Worm (Caenorhabditis elegans) whole organism, early embryonic: ENCODE measurements around the gene pzf-1.

ENCODE experiments used
- B0310.2 ChIP-seq: sonication (generic microtip); optimal IDR thresholded peaks from 2 replicates; lab custom pipeline; 2016; ENCODE audit warnings: mild to moderate bottlenecking, missing genetic modification characterization, missing compliant biosample characterization
- F13C5.2 ChIP-seq: sonication (generic microtip); optimal IDR thresholded peaks from 2 replicates; lab custom pipeline; 2017; ENCODE audit warnings: mild to moderate bottlenecking, missing genetic modification characterization, inconsistent platforms, missing compliant biosample characterization
- aly-1 ChIP-seq: sonication (generic microtip); optimal IDR thresholded peaks from 2 replicates; lab custom pipeline; 2016; ENCODE audit warnings: missing genetic modification characterization, missing compliant biosample characterization
- ama-1 ChIP-seq: fragments of 150-350 bp; optimal IDR thresholded peaks from 2 replicates; lab custom pipeline; 2014
- ceh-13 ChIP-seq: fragments of 200-800 bp; sonication (Bioruptor generic); optimal IDR thresholded peaks from 2 replicates; lab custom pipeline; 2018; ENCODE audit warnings: mild to moderate bottlenecking, missing genetic modification characterization, missing compliant biosample characterization
- ceh-36 ChIP-seq: sonication (generic microtip); optimal IDR thresholded peaks from 2 replicates; lab custom pipeline; 2016; ENCODE audit warnings: missing genetic modification characterization, inconsistent platforms, missing compliant biosample characterization
- ets-7 ChIP-seq: sonication (generic microtip); optimal IDR thresholded peaks from 2 replicates; lab custom pipeline; 2016; ENCODE audit warnings: missing genotype, missing genetic modification characterization, missing compliant biosample characterization
- flt-1 ChIP-seq: fragments of 200-800 bp; sonication (Bioruptor generic); IDR thresholded peaks from 2 replicates; pipeline ENCODE4 v1.3.6; 2022; ENCODE audit warnings: missing genetic modification characterization, missing compliant biosample characterization
- hmbx-1 ChIP-seq: sonication (generic microtip); optimal IDR thresholded peaks from 2 replicates; lab custom pipeline; 2016; ENCODE audit warnings: mild to moderate bottlenecking, missing genetic modification characterization, missing compliant biosample characterization
- hmg-4 ChIP-seq: fragments of 200-800 bp; sonication (Bioruptor generic); optimal IDR thresholded peaks from 2 replicates; lab custom pipeline; 2018; ENCODE audit warnings: mild to moderate bottlenecking, missing genetic modification characterization, missing compliant biosample characterization
- hnd-1 ChIP-seq: sonication (generic microtip); optimal IDR thresholded peaks from 2 replicates; lab custom pipeline; 2016; ENCODE audit warnings: missing genetic modification characterization, missing compliant biosample characterization
- pes-1 ChIP-seq: fragments of 200-800 bp; sonication (Bioruptor generic); IDR thresholded peaks from 2 replicates; pipeline ENCODE4 v1.3.6; 2022; ENCODE audit warnings: missing genetic modification reagents, missing genetic modification characterization, missing compliant biosample characterization
- scrt-1 ChIP-seq: fragments of 200-800 bp; sonication (Bioruptor generic); IDR thresholded peaks from 2 replicates; pipeline ENCODE4 v1.3.6; 2022; ENCODE audit warnings: missing genetic modification characterization, missing compliant biosample characterization
- sea-1 ChIP-seq: fragments of 200-800 bp; sonication (Bioruptor generic); conservative IDR thresholded peaks from 2 replicates; pipeline ENCODE4 v1.3.6; 2022; ENCODE audit warnings: missing genetic modification characterization, missing compliant biosample characterization
- tbx-11 ChIP-seq: fragments of 200-800 bp; sonication (Bioruptor generic); IDR thresholded peaks from 2 replicates; pipeline ENCODE4 v1.3.6; 2022; ENCODE audit warnings: missing genetic modification characterization, missing compliant biosample characterization
- tbx-37 ChIP-seq: fragments of 200-800 bp; sonication (Bioruptor generic); conservative IDR thresholded peaks from 2 replicates; pipeline ENCODE4 v1.3.6; 2022; ENCODE audit warnings: missing genetic modification reagents, missing genetic modification characterization, missing compliant biosample characterization
- tra-4 ChIP-seq: sonication (generic microtip); optimal IDR thresholded peaks from 2 replicates; lab custom pipeline; 2017; ENCODE audit warnings: missing genetic modification characterization, missing compliant biosample characterization

The pzf-1 gene

ce11 chrV:15928325-15928724 is at the start of gene pzf-1:
Gene pzf-1, minus strand, starts transcription at chrV:15928425.
- TF ChIP-seq B0310.2 (tag; lab: Kevin White, UChicago) (no peak), hmg-4 (GFP tag; lab: Kevin White, UChicago) (no peak), F13C5.2 (tag; lab: Kevin White, UChicago) (no peak), ama-1 (lab: Kevin White, UChicago) (no peak), sea-1 (GFP tag; lab: Robert Waterston, UW) (no peak), tbx-37 (GFP tag; lab: Robert Waterston, UW) (no peak), flt-1 (GFP tag; lab: Robert Waterston, UW) (no peak), ceh-36 (tag; lab: Kevin White, UChicago) (no peak), hmbx-1 (tag; lab: Kevin White, UChicago) (no peak), hnd-1 (no peak), ets-7 (tag; lab: Kevin White, UChicago) (no peak), scrt-1 (GFP tag; lab: Robert Waterston, UW) (no peak), aly-1 (no peak), pes-1 (GFP tag; lab: Robert Waterston, UW) (no peak), tbx-11 (no peak)

- TF ChIP-seq scrt-1 (GFP tag; lab: Robert Waterston, UW) (no peak), B0310.2 (tag; lab: Kevin White, UChicago) (no peak), flt-1 (GFP tag; lab: Robert Waterston, UW) (no peak)
Observed at ce11 chrV:15975845-15976244, 47.6 kb upstream of the pzf-1 start, which contains the start of gene clec-232. Gene clec-232, plus strand, starts transcription at chrV:15976145.

DNA sequence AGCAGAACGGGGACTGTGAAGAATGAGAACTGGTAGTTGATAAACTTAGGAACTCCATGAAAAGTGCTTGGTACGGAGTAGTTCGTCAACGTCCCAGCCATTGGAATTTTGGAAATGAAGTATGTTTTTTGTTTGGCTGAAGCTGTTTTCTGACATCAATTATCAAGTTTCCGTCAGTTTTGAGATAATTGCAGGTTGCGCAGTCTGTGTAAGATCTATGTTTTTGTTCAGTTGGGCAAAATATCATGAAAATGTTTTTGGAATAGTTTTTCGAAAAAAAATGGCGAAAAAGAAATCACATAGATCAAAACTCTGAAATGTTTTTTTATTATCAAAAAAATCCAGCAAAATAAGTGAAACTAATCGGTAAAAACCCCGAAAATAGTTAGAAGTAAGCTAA is 46.6 kb upstream of the pzf-1 start, which contains the start of gene sru-22:
Gene sru-22, minus strand, starts transcription at position 101 of the 400 bp plus-strand sequence.
- no peak for TF ChIP-seq hmg-4 (GFP tag; lab: Kevin White, UChicago)
- no peak for TF ChIP-seq ceh-13 (GFP tag; lab: Kevin White, UChicago)
- TF ChIP-seq hnd-1, result no peak
- no peak for TF ChIP-seq F13C5.2 (tag; lab: Kevin White, UChicago)
- TF ChIP-seq B0310.2 (tag; lab: Kevin White, UChicago), result no peak
- no peak for TF ChIP-seq sea-1 (GFP tag; lab: Robert Waterston, UW)
- no peak for TF ChIP-seq flt-1 (GFP tag; lab: Robert Waterston, UW)
- TF ChIP-seq hmbx-1 (tag; lab: Kevin White, UChicago), result no peak

DNA sequence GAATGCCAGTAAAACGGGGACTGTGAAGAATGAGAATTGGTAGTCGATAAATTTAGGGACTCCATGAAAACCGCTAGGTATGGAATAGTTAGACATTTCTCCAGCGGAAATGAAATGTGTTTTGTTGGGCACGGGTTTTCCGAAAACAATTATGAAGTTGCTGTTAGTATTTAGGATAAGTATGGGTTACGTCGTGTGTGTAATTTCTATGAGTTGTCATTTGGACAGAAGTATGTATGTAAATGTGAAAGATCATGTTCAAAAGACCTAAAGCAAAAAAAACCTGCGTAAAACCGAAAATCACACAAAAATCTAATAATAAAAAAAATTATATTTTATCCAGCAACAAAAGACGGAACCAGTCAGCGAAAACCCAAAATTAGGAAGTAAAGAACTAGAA is 44.3 kb upstream of the pzf-1 start, which contains the start of gene sru-23:
Gene sru-23, minus strand, starts transcription at position 101 of the 400 bp plus-strand sequence.
- no peak for TF ChIP-seq aly-1
- no peak for TF ChIP-seq pes-1 (GFP tag; lab: Robert Waterston, UW)
- TF ChIP-seq ets-7 (tag; lab: Kevin White, UChicago), result no peak
- no peak for TF ChIP-seq sea-1 (GFP tag; lab: Robert Waterston, UW)
- TF ChIP-seq ama-1 (lab: Kevin White, UChicago), result no peak
- no peak for TF ChIP-seq B0310.2 (tag; lab: Kevin White, UChicago)
- TF ChIP-seq ceh-36 (tag; lab: Kevin White, UChicago), result no peak
- TF ChIP-seq hnd-1, result no peak
- no peak for TF ChIP-seq tbx-11
- TF ChIP-seq flt-1 (GFP tag; lab: Robert Waterston, UW), result no peak
- no peak for TF ChIP-seq tra-4
- TF ChIP-seq ceh-13 (GFP tag; lab: Kevin White, UChicago), result no peak
- no peak for TF ChIP-seq tbx-37 (GFP tag; lab: Robert Waterston, UW)
- TF ChIP-seq hmbx-1 (tag; lab: Kevin White, UChicago), result no peak
- no peak for TF ChIP-seq scrt-1 (GFP tag; lab: Robert Waterston, UW)
- TF ChIP-seq hmg-4 (GFP tag; lab: Kevin White, UChicago), result no peak
- TF ChIP-seq F13C5.2 (tag; lab: Kevin White, UChicago), result no peak

DNA sequence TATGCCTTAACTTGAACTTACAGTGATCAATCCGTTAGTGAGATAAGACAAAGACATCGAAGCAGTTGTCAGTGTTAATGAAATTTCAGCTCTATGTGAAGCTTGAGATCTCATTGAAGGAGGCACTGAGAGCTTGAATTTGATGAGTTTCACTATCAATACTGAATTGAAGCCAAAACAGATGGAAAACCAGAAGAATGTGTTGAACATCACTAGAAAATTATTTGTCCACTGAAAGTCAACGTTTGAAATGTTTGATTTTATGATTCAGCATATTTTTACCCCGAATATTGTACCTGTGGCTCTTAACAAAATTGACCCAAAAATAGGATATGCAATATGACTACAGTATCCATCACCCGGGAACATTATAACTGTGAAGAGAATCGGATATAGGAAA is 42.6 kb upstream of the pzf-1 start:
- TF ChIP-seq ceh-13 (GFP tag; lab: Kevin White, UChicago), result no peak
- TF ChIP-seq B0310.2 (tag; lab: Kevin White, UChicago), result no peak
- no peak for TF ChIP-seq hnd-1
- TF ChIP-seq tbx-11, result no peak
- no peak for TF ChIP-seq ceh-36 (tag; lab: Kevin White, UChicago)
- no peak for TF ChIP-seq ets-7 (tag; lab: Kevin White, UChicago)
- TF ChIP-seq scrt-1 (GFP tag; lab: Robert Waterston, UW), result no peak
- TF ChIP-seq tra-4, result no peak

- TF ChIP-seq hmbx-1 (tag; lab: Kevin White, UChicago), result no peak
- no peak for TF ChIP-seq ets-7 (tag; lab: Kevin White, UChicago)
- TF ChIP-seq tra-4, result no peak
- TF ChIP-seq tbx-37 (GFP tag; lab: Robert Waterston, UW), result no peak
- no peak for TF ChIP-seq hmg-4 (GFP tag; lab: Kevin White, UChicago)
- TF ChIP-seq scrt-1 (GFP tag; lab: Robert Waterston, UW), result no peak
- no peak for TF ChIP-seq pes-1 (GFP tag; lab: Robert Waterston, UW)
- no peak for TF ChIP-seq ceh-36 (tag; lab: Kevin White, UChicago)
- TF ChIP-seq F13C5.2 (tag; lab: Kevin White, UChicago), result no peak
- no peak for TF ChIP-seq flt-1 (GFP tag; lab: Robert Waterston, UW)
- no peak for TF ChIP-seq sea-1 (GFP tag; lab: Robert Waterston, UW)
- no peak for TF ChIP-seq hnd-1
- TF ChIP-seq ceh-13 (GFP tag; lab: Kevin White, UChicago), result no peak
- no peak for TF ChIP-seq B0310.2 (tag; lab: Kevin White, UChicago)
- TF ChIP-seq tbx-11, result no peak
Observed at ce11 chrV:15969653-15970052, 41.4 kb upstream of the pzf-1 start, which contains the start of gene F36G9.7. Gene F36G9.7, minus strand, starts transcription at chrV:15969753.

- TF ChIP-seq pes-1 (GFP tag; lab: Robert Waterston, UW) (no peak), B0310.2 (tag; lab: Kevin White, UChicago) (no peak), ets-7 (tag; lab: Kevin White, UChicago) (no peak), scrt-1 (GFP tag; lab: Robert Waterston, UW) (no peak), sea-1 (GFP tag; lab: Robert Waterston, UW) (no peak), tra-4 (no peak), ceh-13 (GFP tag; lab: Kevin White, UChicago) (no peak), ceh-36 (tag; lab: Kevin White, UChicago) (no peak), tbx-11 (no peak), ama-1 (lab: Kevin White, UChicago) (no peak), hnd-1 (no peak), flt-1 (GFP tag; lab: Robert Waterston, UW) (no peak), tbx-37 (GFP tag; lab: Robert Waterston, UW) (no peak), F13C5.2 (tag; lab: Kevin White, UChicago) (no peak), hmbx-1 (tag; lab: Kevin White, UChicago) (no peak), aly-1 (no peak), hmg-4 (GFP tag; lab: Kevin White, UChicago) (no peak)
Observed at ce11 chrV:15967542-15967941, 39.3 kb upstream of the pzf-1 start, which contains the start of gene sri-1. Gene sri-1, minus strand, starts transcription at chrV:15967642.
